Worm (Caenorhabditis elegans) whole organism, L1 larva: ENCODE results near the gene ceh-31.

Experiments
- Y116A8C.19 ChIP-seq: sonication (generic microtip); optimal IDR thresholded peaks from 2 replicates; lab custom pipeline; 2016; ENCODE audit warnings: missing compliant biosample characterization, missing genetic modification characterization, borderline replicate concordance
- ceh-82 ChIP-seq, 3 experiments: fragments of 150-350 bp in 1 of 3; sonication (generic microtip) in 2 of 3; optimal IDR thresholded peaks; 2 replicates each; lab custom pipeline; 2014 to 2017; ENCODE audit warnings: missing biosample characterization in 3 of 3, missing genetic modification characterization in 3 of 3
- elt-2 ChIP-seq: sonication (generic microtip); optimal IDR thresholded peaks from 2 replicates; lab custom pipeline; 2016; ENCODE audit warnings: missing genetic modification characterization, mild to moderate bottlenecking, inconsistent platforms, missing compliant biosample characterization, missing genetic modification reagents
- fkh-10 ChIP-seq: sonication (generic microtip); optimal IDR thresholded peaks from 2 replicates; lab custom pipeline; 2017; ENCODE audit warnings: missing biosample characterization, missing genetic modification reagents, missing genetic modification characterization
- jun-1 ChIP-seq: fragments of 150-350 bp; optimal IDR thresholded peaks from 2 replicates; lab custom pipeline; 2014; ENCODE audit warnings: missing biosample characterization, missing genetic modification reagents, missing genetic modification characterization
- mep-1 ChIP-seq: fragments of 150-350 bp; optimal IDR thresholded peaks from 2 replicates; lab custom pipeline; 2014; ENCODE audit warnings: missing biosample characterization, missing genetic modification characterization
- nhr-12 ChIP-seq: sonication (generic microtip); optimal IDR thresholded peaks from 2 replicates; lab custom pipeline; 2017; ENCODE audit warnings: missing biosample characterization, missing genetic modification characterization
- nhr-20 ChIP-seq: sonication (generic microtip); optimal IDR thresholded peaks from 2 replicates; lab custom pipeline; 2016; ENCODE audit warnings: mild to moderate bottlenecking, missing genetic modification characterization, missing compliant biosample characterization
- nhr-77 ChIP-seq: fragments of 150-350 bp; optimal IDR thresholded peaks from 2 replicates; lab custom pipeline; 2014; ENCODE audit warnings: missing biosample characterization, missing genetic modification characterization
- nhr-84 ChIP-seq: sonication (generic microtip); optimal IDR thresholded peaks from 2 replicates; lab custom pipeline; 2017; ENCODE audit warnings: missing biosample characterization, missing genetic modification characterization
- nhr-90 ChIP-seq: sonication (generic microtip); optimal IDR thresholded peaks from 2 replicates; lab custom pipeline; 2016; ENCODE audit warnings: mild to moderate bottlenecking, missing genetic modification characterization, missing compliant biosample characterization; ENCODE audit not compliant: poor library complexity
- pag-3 ChIP-seq: sonication (generic microtip); optimal IDR thresholded peaks from 2 replicates; lab custom pipeline; 2017; ENCODE audit warnings: missing genetic modification characterization, mild to moderate bottlenecking, missing compliant biosample characterization, antibody characterized with exemption, borderline replicate concordance; ENCODE audit not compliant: insufficient read depth
- skn-1 ChIP-seq: fragments of 150-350 bp; optimal IDR thresholded peaks from 2 replicates; lab custom pipeline; 2014; ENCODE audit warnings: missing biosample characterization, missing genetic modification characterization
- ztf-11 ChIP-seq, 2 experiments: sonication (generic microtip); optimal IDR thresholded peaks; 2 replicates each; lab custom pipeline; 2016 to 2017; ENCODE audit warnings: missing genetic modification characterization in 2 of 2, missing biosample characterization in 1 of 2, missing compliant biosample characterization in 1 of 2

- TF ChIP-seq Y116A8C.19 (no peak), pag-3 (tag; lab: Kevin White, UChicago) (no peak), nhr-20 (tag; lab: Kevin White, UChicago) (no peak), fkh-10 (no peak), jun-1 (no peak), skn-1 (tag; lab: Kevin White, UChicago) (no peak), mep-1 (tag; lab: Kevin White, UChicago) (no peak), nhr-84 (tag; lab: Kevin White, UChicago) (no peak), nhr-12 (tag; lab: Kevin White, UChicago) (no peak), ceh-82 (tag; optimal IDR thresholded peaks at IDR 0.05; lab: Kevin White, UChicago) (no peak), ztf-11 (tag; optimal IDR thresholded peaks at IDR 0.05; lab: Kevin White, UChicago) (no peak), nhr-90 (tag; lab: Kevin White, UChicago) (no peak), nhr-77 (tag; lab: Kevin White, UChicago) (no peak), elt-2 (tag; lab: Kevin White, UChicago) (no peak)
These were observed 17.4 kb upstream of the ceh-31 start for ce11 chrX:3087647-3088046.
